Fruit fly (Drosophila melanogaster) whole organism, embryonic: ENCODE results near the gene nol.

ENCODE experiments used
- CG10979 ChIP-seq: fragments of 200-800 bp; sonication (Bioruptor generic); optimal IDR thresholded peaks from 2 replicates; lab custom pipeline; 2018; ENCODE audit warnings: missing biosample characterization, mild to moderate bottlenecking, missing genetic modification characterization, moderate library complexity
- CG11560 ChIP-seq: fragments of 200-800 bp; sonication (Bioruptor generic); IDR thresholded peaks from 3 replicates; pipeline ENCODE4 v1.3.6; 2022; ENCODE audit warnings: missing biosample characterization, missing genetic modification characterization
- CG13123 ChIP-seq: fragments of 200-800 bp; sonication (Bioruptor generic); optimal IDR thresholded peaks from 2 replicates; lab custom pipeline; 2016; ENCODE audit warnings: missing biosample characterization, missing genetic modification characterization
- CG3995 ChIP-seq: fragments of 200-800 bp; sonication (Bioruptor generic); optimal IDR thresholded peaks from 3 replicates; lab custom pipeline; 2016; ENCODE audit warnings: missing biosample characterization, missing genetic modification characterization
- CG6272 ChIP-seq: fragments of 200-800 bp; sonication (Bioruptor generic); IDR thresholded peaks from 2 replicates; pipeline ENCODE4 v1.3.6; 2022; ENCODE audit warnings: missing biosample characterization, missing genetic modification characterization
- CG8281 ChIP-seq: fragments of 200-800 bp; sonication (Bioruptor generic); optimal IDR thresholded peaks from 2 replicates; lab custom pipeline; 2018; ENCODE audit warnings: missing biosample characterization, mild to moderate bottlenecking, missing genetic modification characterization, moderate library complexity
- Chrac-16 ChIP-seq: fragments of 200-800 bp; sonication (Bioruptor generic); optimal IDR thresholded peaks from 3 replicates; lab custom pipeline; 2016; ENCODE audit warnings: missing biosample characterization, missing genetic modification characterization
- Dfd ChIP-seq, 2 experiments: fragments of >200 bp; optimal IDR thresholded peaks; 2 replicates each; lab custom pipeline; 2017; ENCODE audit warnings: missing biosample characterization in 2 of 2, missing genetic modification characterization in 2 of 2
- HLH4C ChIP-seq: fragments of 200-800 bp; sonication (Bioruptor generic); IDR thresholded peaks from 3 replicates; pipeline ENCODE4 v1.3.6; 2022; ENCODE audit warnings: missing biosample characterization, missing genetic modification characterization; ENCODE audit not compliant: partially characterized antibody
- Lpt ChIP-seq: fragments of >200 bp; optimal IDR thresholded peaks from 2 replicates; lab custom pipeline; 2018; ENCODE audit warnings: missing biosample characterization, missing genetic modification characterization
- Opbp ChIP-seq: fragments of 200-800 bp; sonication (Bioruptor generic); IDR thresholded peaks from 3 replicates; pipeline ENCODE4 v1.3.6; 2022; ENCODE audit warnings: missing biosample characterization, missing genetic modification characterization; ENCODE audit not compliant: partially characterized antibody
- Side ChIP-seq: fragments of 200-800 bp; sonication (Bioruptor generic); optimal IDR thresholded peaks from 2 replicates; lab custom pipeline; 2016; ENCODE audit warnings: missing biosample characterization, missing genetic modification characterization
- hb ChIP-seq: fragments of 200-800 bp; sonication (Bioruptor generic); IDR thresholded peaks from 3 replicates; pipeline ENCODE4 v1.3.6; 2022; ENCODE audit warnings: missing biosample characterization, missing genetic modification characterization; ENCODE audit not compliant: partially characterized antibody
- stwl ChIP-seq: fragments of 200-800 bp; sonication (Bioruptor generic); optimal IDR thresholded peaks from 3 replicates; lab custom pipeline; 2018; ENCODE audit warnings: missing biosample characterization, mild to moderate bottlenecking, missing genetic modification characterization, moderate library complexity

- TF ChIP-seq stwl (tag; lab: Kevin White, UChicago), result peak; percentile 1
- no peak for TF ChIP-seq Lpt (GFP tag; lab: Kevin White, UChicago)
- no peak for TF ChIP-seq Opbp (GFP tag; lab: Robert Waterston, UW)
- no peak for TF ChIP-seq CG11560
- no peak for TF ChIP-seq CG13123 (GFP tag; lab: Kevin White, UChicago)
- TF ChIP-seq hb (GFP tag; lab: Robert Waterston, UW), result no peak
- no peak for TF ChIP-seq CG3995 (GFP tag; lab: Kevin White, UChicago)
- no peak for TF ChIP-seq Side
- TF ChIP-seq CG8281 (tag; lab: Kevin White, UChicago), result no peak
- TF ChIP-seq Dfd (GFP tag; optimal IDR thresholded peaks at IDR 0.05; lab: Kevin White, UChicago), result no peak
- peak; percentile 23; the same call in 1 of the 2 replicates for TF ChIP-seq CG6272 (GFP tag; lab: Robert Waterston, UW)
- TF ChIP-seq Chrac-16 (GFP tag; lab: Kevin White, UChicago), result no peak
- TF ChIP-seq CG10979 (tag; lab: Kevin White, UChicago), result no peak
- TF ChIP-seq HLH4C (GFP tag; lab: Robert Waterston, UW), result no peak
These were observed 11.2 kb upstream of the nol start for dm6 chr3L:11119396-11119900.
